Fruit fly (Drosophila melanogaster) whole organism, prepupa: ENCODE measurements around the gene Kdm3.

Experiments
- CG8319 ChIP-seq: fragments of 200-800 bp; sonication (Bioruptor generic); optimal IDR thresholded peaks from 3 replicates; lab custom pipeline; 2016; ENCODE audit warnings: missing biosample characterization, missing genetic modification characterization
- dac ChIP-seq: fragments of 200-800 bp; sonication (Bioruptor generic); optimal IDR thresholded peaks from 2 replicates; lab custom pipeline; 2017; ENCODE audit warnings: missing biosample characterization, mild to moderate bottlenecking, missing genetic modification characterization

- TF ChIP-seq CG8319 (GFP tag; lab: Kevin White, UChicago) (no peak), dac (GFP tag; lab: Kevin White, UChicago) (no peak)
Observed at dm6 chr3R:9503329-9504088, 12.3 kb upstream of the Kdm3 start.
